Fruit fly (Drosophila melanogaster) whole organism, embryonic: Measurements from ENCODE around the gene CG33666.

Source experiments
- BEAF-32 ChIP-seq: fragments of 200-800 bp; sonication (Bioruptor generic); optimal IDR thresholded peaks from 3 replicates; lab custom pipeline; 2017; ENCODE audit warnings: missing biosample characterization, missing genetic modification characterization, mild to moderate bottlenecking, moderate library complexity, missing genetic modification reagents
- CG12391 ChIP-seq: fragments of 200-800 bp; sonication (Bioruptor generic); optimal IDR thresholded peaks from 3 replicates; lab custom pipeline; 2018; ENCODE audit warnings: missing biosample characterization, mild to moderate bottlenecking, missing genetic modification characterization, moderate library complexity
- CG13287 ChIP-seq: fragments of 200-800 bp; sonication (Bioruptor generic); IDR thresholded peaks from 2 replicates; pipeline ENCODE4 v1.3.6; 2022; ENCODE audit warnings: missing biosample characterization, missing genetic modification characterization; ENCODE audit not compliant: partially characterized antibody
- CG13624 ChIP-seq: fragments of 200-800 bp; sonication (Bioruptor generic); optimal IDR thresholded peaks from 2 replicates; lab custom pipeline; 2016; ENCODE audit warnings: missing biosample characterization, missing genetic modification characterization
- CG17912 ChIP-seq: fragments of 200-800 bp; sonication (Bioruptor generic); optimal IDR thresholded peaks from 2 replicates; lab custom pipeline; 2018; ENCODE audit warnings: missing biosample characterization, mild to moderate bottlenecking, missing genetic modification characterization
- CG2202 ChIP-seq: fragments of 200-800 bp; sonication (Bioruptor generic); optimal IDR thresholded peaks from 2 replicates; lab custom pipeline; 2018; ENCODE audit warnings: missing biosample characterization, mild to moderate bottlenecking, missing genetic modification characterization
- D19B ChIP-seq: fragments of 200-800 bp; sonication (Bioruptor generic); optimal IDR thresholded peaks from 2 replicates; lab custom pipeline; 2017; ENCODE audit warnings: missing biosample characterization, mild to moderate bottlenecking, missing genetic modification characterization
- Hsf ChIP-seq: fragments of 200-800 bp; sonication (Bioruptor generic); optimal IDR thresholded peaks from 3 replicates; lab custom pipeline; 2016; ENCODE audit warnings: missing biosample characterization, missing genetic modification characterization
- cad ChIP-seq: fragments of >200 bp; optimal IDR thresholded peaks from 2 replicates; lab custom pipeline; 2017; ENCODE audit warnings: missing biosample characterization, missing genetic modification characterization
- cas ChIP-seq: fragments of 200-800 bp; sonication (Bioruptor generic); IDR thresholded peaks from 2 replicates; pipeline ENCODE4 v1.3.6; 2022; ENCODE audit warnings: missing biosample characterization, missing genetic modification characterization
- lola ChIP-seq, 3 experiments: fragments of >200 bp in 2 of 3; fragments of 200-800 bp in 1 of 3; sonication (Bioruptor generic) in 1 of 3; optimal IDR thresholded peaks; 2 replicates each; lab custom pipeline; 2017 to 2019; ENCODE audit warnings: missing biosample characterization in 3 of 3, missing genetic modification characterization in 3 of 3, mild to moderate bottlenecking in 1 of 3, moderate library complexity in 1 of 3
- mld ChIP-seq: fragments of 200-800 bp; sonication (Bioruptor generic); IDR thresholded peaks from 3 replicates; pipeline ENCODE4 v1.3.6; 2022; ENCODE audit warnings: missing biosample characterization, missing genetic modification characterization; ENCODE audit not compliant: partially characterized antibody
- nerfin-1 ChIP-seq: fragments of 200-800 bp; sonication (Bioruptor generic); optimal IDR thresholded peaks from 3 replicates; lab custom pipeline; 2019; ENCODE audit warnings: missing biosample characterization, mild to moderate bottlenecking, missing genetic modification characterization, moderate library complexity

DNA sequence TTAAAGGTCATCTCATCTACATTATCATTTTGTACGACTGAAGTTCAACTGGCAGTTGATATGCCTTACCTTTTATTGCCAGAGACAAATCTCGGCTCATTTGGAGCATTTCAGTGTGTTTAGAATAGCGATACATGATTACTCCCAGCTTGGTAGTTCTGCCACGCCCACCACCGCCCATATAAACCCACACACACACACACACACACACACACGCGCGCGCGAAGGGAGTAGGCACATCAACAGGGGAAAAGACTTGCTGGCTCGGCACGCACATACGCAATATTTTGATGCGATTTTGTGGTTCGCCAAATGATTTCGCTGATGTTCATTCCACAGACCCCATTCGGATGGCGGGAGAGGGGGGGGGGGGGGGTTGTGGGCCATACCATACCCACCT, 36.4 kb upstream of the CG33666 start:
- no peak for TF ChIP-seq D19B (GFP tag; lab: Kevin White, UChicago)
- no peak for TF ChIP-seq nerfin-1
- no peak for TF ChIP-seq Hsf (GFP tag; lab: Kevin White, UChicago)
- no peak for TF ChIP-seq cad (GFP tag; lab: Kevin White, UChicago)
- TF ChIP-seq cas (GFP tag; lab: Robert Waterston, UW): no peak
- no peak for TF ChIP-seq mld (GFP tag; lab: Robert Waterston, UW)
- TF ChIP-seq CG13287 (GFP tag; lab: Robert Waterston, UW): no peak
- no peak for TF ChIP-seq CG12391 (tag; lab: Kevin White, UChicago)
- no peak for TF ChIP-seq CG17912 (GFP tag; lab: Kevin White, UChicago)
- no peak for TF ChIP-seq lola (GFP tag; optimal IDR thresholded peaks at IDR 0.05; lab: Kevin White, UChicago)
- TF ChIP-seq BEAF-32 (GFP tag; lab: Kevin White, UChicago): no peak
- no peak for TF ChIP-seq CG13624 (GFP tag; lab: Kevin White, UChicago)
- TF ChIP-seq CG2202: no peak
